Fruit fly (Drosophila melanogaster) S2 (cell line): ENCODE results near the gene CG32459.

Source experiments
- CG8478 ChIP-seq: fragments of >200 bp; optimal IDR thresholded peaks from 2 replicates; lab custom pipeline; 2018
- CTCF ChIP-seq, 2 experiments: fragments of >200 bp; optimal IDR thresholded peaks; 2 replicates each; lab custom pipeline; 2018

dm6 chr3L:22871845-22872361, 16.0 kb upstream of the CG32459 start, which contains the start of the genes CG11109 and Arf1:
- TF ChIP-seq CG8478 (lab: Kevin White, UChicago) (no peak), CTCF (optimal IDR thresholded peaks at IDR 0.05; lab: Kevin White, UChicago) (no peak)
